Worm (Caenorhabditis elegans): Measurements from ENCODE around the gene zif-1.

zif-1 gene

DNA sequence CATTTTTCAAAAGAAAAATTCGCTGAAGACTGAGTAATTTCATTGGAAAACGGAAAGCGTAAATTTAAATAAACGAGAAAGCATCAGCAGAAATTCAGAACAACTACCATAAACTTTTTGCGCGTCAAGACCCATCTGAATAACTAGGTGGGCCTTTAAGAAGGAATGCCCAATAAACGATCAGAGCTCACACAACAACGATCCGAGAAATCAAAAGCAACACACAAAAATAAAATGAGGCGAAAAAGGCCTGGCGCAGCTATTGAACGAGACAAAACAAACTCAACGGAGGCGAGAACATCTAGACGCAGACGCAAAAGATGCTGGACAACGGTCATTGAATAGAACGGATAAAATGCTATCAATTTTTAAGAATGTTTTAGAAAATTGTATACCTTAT lies 3.7 kb upstream of the zif-1 start:
- TF ChIP-seq hmg-1.2 (GFP tag; IDR thresholded peaks at IDR 0.05), result peak; percentile 19; the same call in 1 of the 2 replicates
- TF ChIP-seq Y53F4B.3 (GFP tag; IDR thresholded peaks at IDR 0.05), result no peak

DNA sequence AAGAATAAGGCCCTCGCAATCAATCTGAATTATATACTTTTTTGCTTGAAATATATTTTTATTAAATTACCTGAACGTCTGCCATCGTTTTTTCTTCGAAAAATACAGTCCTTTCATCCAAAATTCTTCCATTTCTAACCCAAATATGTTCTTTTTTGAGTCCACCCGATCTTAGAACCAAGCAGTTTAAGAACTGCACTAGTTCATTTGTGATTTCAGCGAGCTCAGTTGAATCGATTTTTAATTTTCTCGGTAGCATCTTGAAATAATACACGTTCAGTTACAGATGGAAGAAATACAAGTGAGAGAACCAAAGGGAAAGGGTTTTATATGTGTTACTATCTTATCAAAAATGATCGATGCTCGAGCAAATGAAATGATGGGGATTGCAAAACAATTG lies 3.1 kb upstream of the zif-1 start, which contains the start of gene F59B2.3:
Gene F59B2.3, minus strand, starts transcription at position 259 of the 400 bp plus-strand sequence.
- no peak for TF ChIP-seq hlh-26 (GFP tag; conservative IDR thresholded peaks at IDR 0.05)
- no peak for TF ChIP-seq F57A8.1 (GFP tag; optimal IDR thresholded peaks at IDR 0.05)
- no peak for TF ChIP-seq D2030.7 (GFP tag; IDR thresholded peaks at IDR 0.05)
- TF ChIP-seq tbp1 (GFP tag; optimal IDR thresholded peaks at IDR 0.05), result peak; percentile 3
- TF ChIP-seq rpc-1 (optimal IDR thresholded peaks at IDR 0.05), result no peak
- no peak for TF ChIP-seq rpc-1 (tag; optimal IDR thresholded peaks at IDR 0.05)
- TF ChIP-seq snpc-4 (GFP tag; optimal IDR thresholded peaks at IDR 0.05), result no peak
- no peak for TF ChIP-seq snpc-4 (tag; optimal IDR thresholded peaks at IDR 0.05)
- no peak for TF ChIP-seq aptf-3 (GFP tag; IDR thresholded peaks at IDR 0.05)
- TF ChIP-seq ekl-4 (GFP tag; IDR thresholded peaks at IDR 0.05), result no peak
- TF ChIP-seq lin-54 (GFP tag; optimal IDR thresholded peaks at IDR 0.05), result no peak
- no peak for TF ChIP-seq dpl-1 (GFP tag; optimal IDR thresholded peaks at IDR 0.05)
- TF ChIP-seq gei-17 (GFP tag; optimal IDR thresholded peaks at IDR 0.05), result no peak
- TF ChIP-seq zim-3 (tag; optimal IDR thresholded peaks at IDR 0.05), result no peak
- no peak for TF ChIP-seq F23B12.7 (tag; optimal IDR thresholded peaks at IDR 0.05; ENCODE audit: insufficient read depth)
- no peak for TF ChIP-seq ets-4 (GFP tag; optimal IDR thresholded peaks at IDR 0.05)
- peak; percentile 9 for TF ChIP-seq atf-7 (tag; optimal IDR thresholded peaks at IDR 0.05)
- no peak for TF ChIP-seq sptf-2 (GFP tag; optimal IDR thresholded peaks at IDR 0.05)
- TF ChIP-seq hrde-1 (tag; optimal IDR thresholded peaks at IDR 0.05; ENCODE audit: borderline replicate concordance), result peak; percentile 3
- TF ChIP-seq dox-1 (GFP tag; IDR thresholded peaks at IDR 0.05), result no peak
- no peak for TF ChIP-seq attf-5 (GFP tag; optimal IDR thresholded peaks at IDR 0.05)
- no peak for TF ChIP-seq nhr-120 (GFP tag; IDR thresholded peaks at IDR 0.05)
- no peak for TF ChIP-seq K12H6.12 (tag; optimal IDR thresholded peaks at IDR 0.05)
- TF ChIP-seq madf-8 (GFP tag; conservative IDR thresholded peaks at IDR 0.05), result no peak
- no peak for TF ChIP-seq hmg-20 (GFP tag; IDR thresholded peaks at IDR 0.05)
- TF ChIP-seq aptf-2 (GFP tag; conservative IDR thresholded peaks at IDR 0.05), result no peak
- TF ChIP-seq cebp-2 (GFP tag; IDR thresholded peaks at IDR 0.05), result no peak
- TF ChIP-seq athp-1 (tag; optimal IDR thresholded peaks at IDR 0.05), result peak; percentile 11
- peak; percentile 26 for TF ChIP-seq snpc-3.4 (tag; optimal IDR thresholded peaks at IDR 0.05)
- TF ChIP-seq lin-26 (GFP tag; IDR thresholded peaks at IDR 0.05), result no peak
- TF ChIP-seq ceh-40 (GFP tag; IDR thresholded peaks at IDR 0.05), result no peak
- TF ChIP-seq rec-8 (tag; optimal IDR thresholded peaks at IDR 0.05), result no peak
- no peak for TF ChIP-seq die-1 (tag; optimal IDR thresholded peaks at IDR 0.05)
- TF ChIP-seq unc-62 (GFP tag; optimal IDR thresholded peaks at IDR 0.05), result no peak
- TF ChIP-seq cebp-1 (GFP tag; IDR thresholded peaks at IDR 0.05), result no peak
- no peak for TF ChIP-seq cebp-1 (tag; optimal IDR thresholded peaks at IDR 0.05)
- TF ChIP-seq hsf-1 (GFP tag; IDR thresholded peaks at IDR 0.05), result no peak
- TF ChIP-seq egl-44 (GFP tag; IDR thresholded peaks at IDR 0.05), result no peak
- no peak for TF ChIP-seq snpc-1.1 (tag; optimal IDR thresholded peaks at IDR 0.05; ENCODE audit: insufficient read depth)
- TF ChIP-seq xnd-1 (tag; optimal IDR thresholded peaks at IDR 0.05), result no peak
- TF ChIP-seq Y67H2A.10 (GFP tag; conservative IDR thresholded peaks at IDR 0.05), result no peak
- no peak for TF ChIP-seq let-526 (GFP tag; IDR thresholded peaks at IDR 0.05)
- TF ChIP-seq ceh-58 (GFP tag; IDR thresholded peaks at IDR 0.05), result no peak
- TF ChIP-seq F52B5.7 (tag; optimal IDR thresholded peaks at IDR 0.05), result no peak
- TF ChIP-seq pbrm-1 (GFP tag; IDR thresholded peaks at IDR 0.05), result no peak
- no peak for TF ChIP-seq sea-2 (GFP tag; IDR thresholded peaks at IDR 0.05)
